Worm (Caenorhabditis elegans): ENCODE data around the gene Y41C4A.12.

- no peak for TF ChIP-seq ceh-13 (GFP tag; optimal IDR thresholded peaks at IDR 0.05)
- TF ChIP-seq hnd-1 (tag; optimal IDR thresholded peaks at IDR 0.05), result no peak
- TF ChIP-seq tbx-37 (GFP tag; conservative IDR thresholded peaks at IDR 0.05), result no peak
- TF ChIP-seq ama-1 (optimal IDR thresholded peaks at IDR 0.05), result no peak
- TF ChIP-seq flt-1 (GFP tag; IDR thresholded peaks at IDR 0.05), result no peak
- TF ChIP-seq ceh-36 (tag; optimal IDR thresholded peaks at IDR 0.05), result no peak
- TF ChIP-seq hmbx-1 (tag; optimal IDR thresholded peaks at IDR 0.05), result no peak
- no peak for TF ChIP-seq tra-4 (tag; optimal IDR thresholded peaks at IDR 0.05)
- no peak for TF ChIP-seq B0310.2 (tag; optimal IDR thresholded peaks at IDR 0.05)
- TF ChIP-seq F13C5.2 (tag; optimal IDR thresholded peaks at IDR 0.05), result no peak
Observed at ce11 chrIII:11750817-11751216, 24.3 kb upstream of the Y41C4A.12 start.
